Worm (Caenorhabditis elegans): Measurements from ENCODE around the gene nspa-10.

DNA sequence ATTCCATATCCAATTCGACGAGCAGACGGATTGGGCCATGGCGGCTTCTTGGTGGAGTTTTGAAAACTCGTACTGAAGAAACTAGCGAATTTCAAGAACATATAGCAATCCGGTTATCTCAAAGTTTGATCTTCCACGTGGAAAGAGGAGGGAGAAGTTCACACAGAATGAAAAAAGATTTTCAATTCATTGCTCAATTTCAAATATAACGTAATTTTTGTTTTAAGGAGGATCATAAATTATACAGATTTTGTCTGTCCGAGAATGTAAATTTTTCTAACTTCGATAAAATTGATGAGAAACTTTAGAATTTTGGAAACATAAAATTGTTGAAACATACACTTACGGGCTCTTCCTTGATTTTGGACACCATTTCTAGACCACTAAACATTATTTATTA lies 21.5 kb downstream of the nspa-10 start, which contains the start of gene Y50E8A.2:
- TF ChIP-seq snpc-4 (tag; optimal IDR thresholded peaks at IDR 0.05) (no peak), ceh-83 (GFP tag; optimal IDR thresholded peaks at IDR 0.05) (no peak), unc-62 (GFP tag; optimal IDR thresholded peaks at IDR 0.05) (no peak), elt-3 (tag; optimal IDR thresholded peaks at IDR 0.05) (no peak), nhr-76 (tag; optimal IDR thresholded peaks at IDR 0.05) (no peak)

Data from whole organism, mixed stage, embryonic.